Worm (Caenorhabditis elegans): ENCODE results near the gene Y32F6A.5.

The Y32F6A.5 gene

ce11 chrV:10423511-10423910, 29.9 kb downstream of the Y32F6A.5 start:
- TF ChIP-seq lin-39 (tag; optimal IDR thresholded peaks at IDR 0.05): no peak
- TF ChIP-seq nhr-85 (tag): peak; percentile 64

- TF ChIP-seq mdl-1 (tag; optimal IDR thresholded peaks at IDR 0.05) (no peak), hpl-2 (GFP tag; optimal IDR thresholded peaks at IDR 0.05) (no peak), alr-1 (tag; optimal IDR thresholded peaks at IDR 0.05; ENCODE audit: borderline replicate concordance) (no peak), aha-1 (tag; optimal IDR thresholded peaks at IDR 0.05) (no peak), unc-130 (tag; optimal IDR thresholded peaks at IDR 0.05) (no peak), dpl-1 (GFP tag; optimal IDR thresholded peaks at IDR 0.05) (no peak), ceh-88 (GFP tag; IDR thresholded peaks at IDR 0.05) (no peak), nhr-28 (tag; optimal IDR thresholded peaks at IDR 0.05) (no peak), fkh-4 (tag; optimal IDR thresholded peaks at IDR 0.05; ENCODE audit: borderline replicate concordance) (no peak), efl-3 (GFP tag; optimal IDR thresholded peaks at IDR 0.05) (no peak)
Measured at ce11 chrV:10421802-10422201, 31.6 kb downstream of the Y32F6A.5 start, which contains the start of gene col-13. TSS of gene col-13 (minus strand) at chrV:10421902.

- no peak for TF ChIP-seq ceh-90 (tag; optimal IDR thresholded peaks at IDR 0.05)
- TF ChIP-seq snu-23 (GFP tag; optimal IDR thresholded peaks at IDR 0.05): no peak
- no peak for TF ChIP-seq lir-3 (tag; optimal IDR thresholded peaks at IDR 0.05; ENCODE audit: poor library complexity)
- TF ChIP-seq dpl-1 (GFP tag; optimal IDR thresholded peaks at IDR 0.05): no peak
- TF ChIP-seq ceh-88 (GFP tag; IDR thresholded peaks at IDR 0.05): no peak
- TF ChIP-seq fkh-8 (tag; optimal IDR thresholded peaks at IDR 0.05): no peak
- no peak for TF ChIP-seq nhr-12 (tag; optimal IDR thresholded peaks at IDR 0.05)
- no peak for TF ChIP-seq mdl-1 (tag; optimal IDR thresholded peaks at IDR 0.05)
Measured at ce11 chrV:10418961-10419360, 34.4 kb downstream of the Y32F6A.5 start, which contains the start of gene F15H10.5. TSS of gene F15H10.5 (minus strand) at chrV:10419061.

- no peak for TF ChIP-seq blmp-1 (tag; optimal IDR thresholded peaks at IDR 0.05)
- no peak for TF ChIP-seq tbx-2 (tag; optimal IDR thresholded peaks at IDR 0.05)
- TF ChIP-seq nhr-90 (tag; optimal IDR thresholded peaks at IDR 0.05; ENCODE audit: poor library complexity): no peak
- TF ChIP-seq unc-98 (GFP tag; IDR thresholded peaks at IDR 0.05): no peak
- TF ChIP-seq egl-13 (tag; optimal IDR thresholded peaks at IDR 0.05): no peak
- no peak for TF ChIP-seq lin-39 (tag; optimal IDR thresholded peaks at IDR 0.05)
- no peak for TF ChIP-seq fkh-4 (tag; optimal IDR thresholded peaks at IDR 0.05; ENCODE audit: borderline replicate concordance)
- no peak for TF ChIP-seq C16A3.4 (tag; optimal IDR thresholded peaks at IDR 0.05)
- TF ChIP-seq ceh-82 (tag; optimal IDR thresholded peaks at IDR 0.05): no peak
- no peak for TF ChIP-seq nhr-47 (tag; optimal IDR thresholded peaks at IDR 0.05)
- no peak for TF ChIP-seq mep-1 (tag; optimal IDR thresholded peaks at IDR 0.05)
Measured at ce11 chrV:10416925-10417324, 36.5 kb downstream of the Y32F6A.5 start, which contains the start of gene F15H10.10. TSS of gene F15H10.10 (minus strand) at chrV:10417025.

- TF ChIP-seq fkh-8 (tag; optimal IDR thresholded peaks at IDR 0.05) (no peak), lin-13 (GFP tag; optimal IDR thresholded peaks at IDR 0.05) (no peak), skn-1 (tag; optimal IDR thresholded peaks at IDR 0.05) (no peak), ceh-82 (tag; optimal IDR thresholded peaks at IDR 0.05) (no peak), ces-1 (GFP tag; optimal IDR thresholded peaks at IDR 0.05) (no peak), ceh-88 (GFP tag; IDR thresholded peaks at IDR 0.05) (no peak), ceh-63 (GFP tag; optimal IDR thresholded peaks at IDR 0.05) (no peak), lin-35 (GFP tag; optimal IDR thresholded peaks at IDR 0.05) (no peak), tlp-1 (tag; optimal IDR thresholded peaks at IDR 0.05) (no peak)
Measured at ce11 chrV:10414610-10415009, 38.8 kb downstream of the Y32F6A.5 start, which contains the start of gene F15H10.9. TSS of gene F15H10.9 (minus strand) at chrV:10414710.

Measured in whole organism, L1 larva.